Fruit fly (Drosophila melanogaster) whole organism, prepupa: Measurements from ENCODE around the gene CG15047.

Source experiments
- CG11294 ChIP-seq: fragments of 200-800 bp; sonication (Bioruptor generic); IDR thresholded peaks from 2 replicates; pipeline ENCODE4 v1.3.6; 2022; ENCODE audit warnings: missing biosample characterization, missing genetic modification characterization
- CG11902 ChIP-seq: fragments of 200-800 bp; sonication (Bioruptor generic); optimal IDR thresholded peaks from 3 replicates; lab custom pipeline; 2016; ENCODE audit warnings: missing biosample characterization, missing genetic modification characterization
- CG16779 ChIP-seq: fragments of 200-800 bp; sonication (Bioruptor generic); optimal IDR thresholded peaks from 3 replicates; lab custom pipeline; 2017; ENCODE audit warnings: missing biosample characterization, mild to moderate bottlenecking, missing genetic modification characterization
- CG31627 ChIP-seq: fragments of 200-800 bp; sonication (Bioruptor generic); optimal IDR thresholded peaks from 3 replicates; lab custom pipeline; 2016; ENCODE audit warnings: missing biosample characterization, missing genetic modification characterization
- Ets21C ChIP-seq: fragments of 200-800 bp; sonication (Bioruptor generic); optimal IDR thresholded peaks from 3 replicates; lab custom pipeline; 2016; ENCODE audit warnings: missing biosample characterization, missing genetic modification characterization
- Hr38 ChIP-seq: sonication (Bioruptor generic); optimal IDR thresholded peaks from 2 replicates; lab custom pipeline; 2016; ENCODE audit warnings: missing biosample characterization, missing genetic modification characterization
- Hr4 ChIP-seq: fragments of 200-800 bp; sonication (Bioruptor generic); optimal IDR thresholded peaks from 3 replicates; lab custom pipeline; 2016; ENCODE audit warnings: missing biosample characterization, missing genetic modification characterization
- Sox14 ChIP-seq: fragments of 200-800 bp; sonication (Bioruptor generic); optimal IDR thresholded peaks from 3 replicates; lab custom pipeline; 2016; ENCODE audit warnings: missing biosample characterization, missing genetic modification characterization
- pdm3 ChIP-seq: fragments of 200-800 bp; sonication (Bioruptor generic); optimal IDR thresholded peaks from 3 replicates; lab custom pipeline; 2016; ENCODE audit warnings: missing biosample characterization, missing genetic modification characterization

DNA sequence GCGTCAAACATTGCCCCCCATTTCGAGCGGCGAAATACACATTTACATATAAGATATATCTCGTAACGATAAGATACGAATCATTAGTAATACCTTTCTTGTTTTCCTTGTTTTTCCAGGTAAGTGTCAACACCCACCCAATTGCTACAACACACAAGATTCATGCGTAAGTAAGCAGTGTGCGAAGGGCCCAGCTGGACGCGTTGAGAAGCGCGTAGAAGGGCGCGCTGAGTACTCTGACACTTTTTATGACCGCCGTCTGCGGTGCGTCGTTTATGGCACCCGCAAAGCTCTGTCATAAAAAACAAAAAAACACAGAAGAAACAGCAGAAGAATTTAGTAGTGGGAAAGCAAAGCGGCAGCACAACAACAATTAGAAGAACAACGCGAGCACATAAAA, 19.2 kb downstream of the CG15047 start:
- no peak for TF ChIP-seq CG16779
- TF ChIP-seq pdm3 (GFP tag; lab: Kevin White, UChicago): no peak
- TF ChIP-seq Hr4 (GFP tag; lab: Kevin White, UChicago): no peak
- TF ChIP-seq Hr38 (GFP tag; lab: Kevin White, UChicago): no peak
- TF ChIP-seq Sox14 (GFP tag; lab: Kevin White, UChicago): no peak
- TF ChIP-seq Ets21C (GFP tag; lab: Kevin White, UChicago): no peak
- TF ChIP-seq CG31627 (GFP tag; lab: Kevin White, UChicago): no peak
- no peak for TF ChIP-seq CG11294 (GFP tag; lab: Robert Waterston, UW)
- TF ChIP-seq CG11902 (GFP tag; lab: Kevin White, UChicago): no peak
